Worm (Caenorhabditis elegans): ENCODE results near the gene mpst-4.

- TF ChIP-seq tbx-2 (tag; optimal IDR thresholded peaks at IDR 0.05) (no peak), hlh-6 (tag; optimal IDR thresholded peaks at IDR 0.05) (no peak), fkh-10 (GFP tag; optimal IDR thresholded peaks at IDR 0.05) (no peak), nfya-1 (tag; optimal IDR thresholded peaks at IDR 0.05) (no peak), ceh-30 (tag; optimal IDR thresholded peaks at IDR 0.05) (no peak), ceh-24 (tag; optimal IDR thresholded peaks at IDR 0.05) (no peak), che-1 (tag; optimal IDR thresholded peaks at IDR 0.05) (no peak), ceh-19 (GFP tag; optimal IDR thresholded peaks at IDR 0.05) (no peak), pqm-1 (tag; optimal IDR thresholded peaks at IDR 0.05) (no peak), ceh-18 (tag; optimal IDR thresholded peaks at IDR 0.05) (no peak)
These were observed 16.4 kb upstream of the mpst-4 start, which contains the start of gene gst-6 for ce11 chrII:4879629-4880028.
